Fruit fly (Drosophila melanogaster) whole organism, larva: ENCODE results near the gene CG44838.

Experiments
- noc ChIP-seq: fragments of 200-800 bp; sonication (Bioruptor generic); optimal IDR thresholded peaks from 3 replicates; lab custom pipeline; 2019; ENCODE audit warnings: missing biosample characterization, mild to moderate bottlenecking, missing genetic modification characterization, moderate library complexity

The CG44838 gene

DNA sequence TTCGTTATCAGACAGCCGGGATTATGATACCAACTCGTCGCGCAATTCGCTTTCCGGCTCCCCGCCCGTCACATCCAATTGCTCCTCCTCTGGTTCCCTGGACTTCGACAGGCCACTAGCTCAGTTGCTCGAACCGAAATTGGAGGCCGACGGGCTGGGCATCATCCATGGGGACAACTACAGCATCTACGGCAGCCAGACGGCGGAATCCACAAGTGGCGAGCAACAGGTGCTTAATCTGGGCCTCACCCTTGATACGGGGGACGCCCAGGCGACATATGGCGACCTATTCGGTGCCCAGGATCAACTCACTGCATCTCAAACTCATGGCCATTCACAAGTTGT, 30.3 kb upstream of the CG44838 start:
- TF ChIP-seq noc (tag; lab: Kevin White, UChicago) = no peak

DNA sequence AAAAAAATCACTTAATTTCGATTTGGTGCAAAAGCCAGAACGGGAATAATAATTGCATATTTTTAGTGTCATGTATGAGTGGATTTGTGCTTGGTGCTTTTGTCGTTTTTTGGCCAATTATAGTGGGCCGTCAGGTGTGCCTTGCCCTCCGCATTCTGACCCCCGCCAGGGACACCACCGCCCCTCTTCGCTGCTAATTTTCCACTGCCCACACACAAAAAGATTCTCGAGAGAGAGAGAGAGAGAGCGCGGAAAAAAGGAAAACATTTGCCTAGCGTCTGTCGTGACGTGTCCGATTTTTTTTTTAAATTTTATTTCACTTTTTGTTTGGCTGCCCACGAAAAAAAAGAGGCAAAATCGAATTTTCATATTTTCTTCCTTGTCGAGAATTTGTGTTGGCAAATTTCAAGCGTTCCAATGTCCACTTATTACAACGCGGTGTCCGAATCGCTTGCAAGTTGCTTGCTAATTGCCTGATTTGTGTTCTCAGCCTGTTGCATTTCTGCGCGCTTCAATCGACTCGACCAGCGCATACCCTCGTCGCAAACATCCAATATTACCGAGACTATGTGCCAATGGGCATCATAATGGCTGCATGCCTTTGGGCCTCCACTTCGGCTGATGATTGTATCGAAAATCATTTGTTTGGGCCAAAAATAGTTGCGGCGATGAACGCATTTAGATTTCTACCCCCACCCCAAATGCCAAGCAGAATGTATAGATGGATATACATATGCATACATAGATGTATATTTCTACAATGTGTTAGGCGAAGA, 28.8 kb upstream of the CG44838 start:
- TF ChIP-seq noc (tag; lab: Kevin White, UChicago) = no peak

DNA sequence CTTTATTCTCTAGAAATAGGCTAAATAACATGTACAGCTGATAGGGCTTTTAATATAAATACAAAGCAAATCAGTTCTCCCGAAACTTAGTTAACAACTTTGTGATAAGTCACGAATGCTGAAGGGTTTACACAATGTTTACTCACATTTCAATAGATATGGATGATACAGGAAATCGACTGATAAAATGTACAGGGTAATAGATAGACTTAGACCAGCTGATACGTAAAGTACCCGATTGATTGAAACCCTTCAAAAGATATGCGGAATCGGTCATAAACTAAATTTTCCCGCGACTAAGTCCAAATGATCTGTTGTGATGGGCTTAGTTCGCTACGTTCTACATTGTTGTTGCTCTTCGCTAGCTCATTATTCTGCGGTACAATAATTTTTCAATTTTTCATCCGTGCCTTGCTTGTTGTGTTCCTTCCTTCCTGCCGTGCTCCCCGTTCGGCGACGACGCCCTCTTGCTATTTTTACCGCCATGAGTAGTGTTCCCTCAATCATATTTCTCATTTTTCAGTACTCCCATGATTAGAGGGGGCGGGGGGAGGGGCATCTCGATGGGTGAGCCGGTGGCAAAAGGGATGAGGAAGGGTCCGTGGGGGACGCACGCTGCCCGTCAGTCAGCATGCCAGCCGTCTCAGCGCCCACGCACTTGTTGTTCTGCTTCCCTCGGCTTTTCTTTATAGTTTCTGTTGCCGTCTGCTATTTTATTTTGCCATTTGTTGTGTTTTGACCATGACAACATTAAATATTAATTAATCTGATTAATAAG, 27.9 kb upstream of the CG44838 start:
- no peak for TF ChIP-seq noc (tag; lab: Kevin White, UChicago)

DNA sequence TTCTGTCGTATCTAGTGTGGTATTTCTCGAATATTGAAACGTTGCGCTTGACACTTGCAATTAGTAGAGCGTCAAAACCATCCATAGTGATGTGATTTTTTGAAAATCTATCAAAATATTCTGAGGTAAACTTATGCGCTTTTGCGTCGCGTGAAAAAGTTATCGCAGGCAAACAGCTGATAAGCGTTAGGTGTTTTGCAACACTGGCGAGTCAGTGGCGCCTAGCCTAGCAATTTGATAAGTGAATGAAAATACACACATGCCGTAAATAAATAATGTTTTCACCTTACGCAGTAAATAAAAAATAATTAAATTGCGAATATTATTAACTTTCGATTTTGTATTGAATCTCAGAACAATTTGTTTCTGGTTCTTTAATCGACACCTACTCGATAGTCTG, 25.5 kb upstream of the CG44838 start, which contains the start of gene CG42526:
CG42526 (minus strand) TSS at position 85 of the 400 bp plus-strand sequence.
- TF ChIP-seq noc (tag; lab: Kevin White, UChicago) = no peak

DNA sequence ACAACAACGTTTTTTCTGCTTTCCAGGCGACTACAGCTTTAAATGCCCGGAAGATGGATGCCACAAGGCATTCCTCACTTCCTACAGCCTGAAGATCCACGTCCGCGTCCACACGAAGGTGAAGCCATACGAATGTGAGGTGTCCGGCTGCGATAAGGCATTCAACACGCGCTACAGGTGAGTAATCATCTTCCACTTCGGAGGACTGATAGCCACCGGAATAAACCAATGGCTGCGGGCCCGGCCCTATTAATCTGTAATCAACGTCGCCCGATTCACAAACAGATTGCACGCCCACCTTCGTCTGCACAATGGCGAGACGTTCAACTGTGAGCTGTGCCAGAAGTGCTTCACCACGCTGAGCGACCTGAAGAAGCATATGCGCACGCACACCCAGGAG, 25.0 kb upstream of the CG44838 start:
- no peak for TF ChIP-seq noc (tag; lab: Kevin White, UChicago)

DNA sequence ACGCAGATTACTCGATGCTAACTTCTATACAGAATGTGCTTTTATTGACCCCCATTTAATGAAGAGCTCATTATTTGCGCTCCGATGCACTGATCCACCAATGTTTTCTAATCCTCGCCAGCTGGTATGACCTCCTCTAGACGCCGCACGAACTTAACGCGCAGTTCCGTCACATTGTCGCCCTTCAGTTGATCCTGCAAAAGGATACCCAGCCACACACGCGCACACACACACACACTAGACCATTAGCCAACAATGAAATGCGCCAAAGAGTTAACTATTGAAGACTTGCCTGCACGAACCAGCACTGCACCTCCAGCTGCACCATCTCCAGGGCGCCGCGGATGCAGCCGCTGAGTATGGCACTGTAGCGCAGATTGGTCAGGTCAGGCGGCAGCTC, 22.0 kb upstream of the CG44838 start:
- TF ChIP-seq noc (tag; lab: Kevin White, UChicago) = no peak

DNA sequence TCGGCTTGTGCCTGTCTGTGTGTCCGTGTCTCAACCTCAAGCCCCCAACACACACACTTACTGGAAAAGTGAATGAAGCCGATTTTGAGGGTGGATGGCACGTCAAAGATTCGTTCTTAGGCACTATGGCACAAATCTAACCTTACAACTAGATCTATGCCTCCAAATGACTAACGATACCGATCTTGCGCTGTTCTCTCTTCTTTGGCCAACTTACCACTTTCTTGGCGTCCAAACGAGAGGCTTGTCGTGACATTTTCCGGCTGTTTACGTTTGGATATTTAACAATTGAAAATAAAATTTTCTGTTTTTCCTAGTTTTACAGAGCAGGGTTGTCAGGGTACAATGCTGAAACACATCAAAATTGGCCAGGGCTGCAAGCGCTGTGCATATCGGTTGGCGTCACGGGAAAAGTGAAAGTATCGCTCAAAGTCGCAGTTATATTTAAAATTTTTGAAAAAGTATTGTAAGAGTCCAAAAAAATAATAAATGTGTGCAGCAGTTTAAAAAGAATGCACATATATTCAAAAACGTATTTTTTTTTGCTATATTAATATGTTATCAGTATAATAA, 18.9 kb upstream of the CG44838 start, which contains the start of the genes Bet3 and Nf-YA:
Bet3 (minus strand) TSS at position 361 of the 573 bp plus-strand sequence.
Nf-YA (minus strand) TSS at position 361 of the 573 bp plus-strand sequence.
- TF ChIP-seq noc (tag; lab: Kevin White, UChicago) = no peak

DNA sequence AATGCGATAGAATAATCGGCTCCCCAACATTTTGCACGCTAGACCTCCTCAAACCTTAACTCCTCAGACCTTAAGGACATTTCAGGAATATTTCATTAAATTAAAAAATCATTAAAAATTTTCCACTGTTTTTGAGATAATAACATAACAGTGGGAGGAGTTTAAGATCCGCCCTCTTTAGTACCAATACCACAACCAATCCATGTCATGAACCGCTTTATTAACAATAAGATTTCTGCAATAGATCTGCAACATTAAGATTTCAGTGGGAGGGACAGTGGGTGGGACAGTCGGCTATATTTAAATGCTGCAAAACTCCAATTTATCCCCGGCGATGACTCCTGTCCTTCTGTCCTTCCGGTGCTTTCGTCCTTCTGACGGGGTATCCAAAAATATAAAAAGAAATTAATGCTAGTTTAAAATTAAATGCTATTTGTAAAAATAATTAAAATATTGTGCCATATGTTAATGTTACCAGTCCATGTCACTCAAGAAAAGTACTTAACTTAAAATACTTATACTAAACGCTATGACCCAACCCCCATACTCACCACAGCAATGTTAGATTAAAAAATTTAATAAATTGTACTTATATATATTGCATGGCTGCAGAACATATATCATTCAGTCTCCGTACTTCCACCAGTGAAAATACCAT, 18.1 kb upstream of the CG44838 start, which contains the start of gene Srg3:
Srg3 (plus strand) TSS at position 608 of the 658 bp plus-strand sequence.
- no peak for TF ChIP-seq noc (tag; lab: Kevin White, UChicago)

DNA sequence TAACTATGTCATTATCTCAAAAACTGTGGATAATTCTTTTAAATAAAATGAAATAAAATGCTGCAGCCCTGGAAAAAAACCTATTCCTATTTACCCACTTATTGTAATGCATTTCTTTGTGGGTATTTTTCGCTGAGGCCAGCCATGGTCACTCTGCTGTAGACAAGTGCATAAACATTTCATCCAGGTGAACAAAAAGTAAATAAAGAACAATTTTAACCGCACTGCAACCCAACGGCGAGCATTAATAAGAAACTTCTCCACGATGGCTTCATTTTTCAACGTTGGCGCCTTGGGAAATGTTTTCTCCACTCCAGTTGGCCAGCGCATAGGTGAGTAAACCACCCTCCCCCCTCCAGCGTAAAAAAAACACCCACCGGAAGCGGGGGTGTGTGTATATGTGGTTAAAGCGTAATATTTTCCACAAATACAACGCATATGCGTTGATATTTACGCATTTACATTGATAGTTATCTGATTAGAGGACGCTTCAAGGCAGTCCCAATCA, 14.1 kb upstream of the CG44838 start, which contains the start of gene CG3529:
CG3529 (plus strand) TSS at position 134 of the 508 bp plus-strand sequence.
- peak; percentile 11 for TF ChIP-seq noc (tag; lab: Kevin White, UChicago)

DNA sequence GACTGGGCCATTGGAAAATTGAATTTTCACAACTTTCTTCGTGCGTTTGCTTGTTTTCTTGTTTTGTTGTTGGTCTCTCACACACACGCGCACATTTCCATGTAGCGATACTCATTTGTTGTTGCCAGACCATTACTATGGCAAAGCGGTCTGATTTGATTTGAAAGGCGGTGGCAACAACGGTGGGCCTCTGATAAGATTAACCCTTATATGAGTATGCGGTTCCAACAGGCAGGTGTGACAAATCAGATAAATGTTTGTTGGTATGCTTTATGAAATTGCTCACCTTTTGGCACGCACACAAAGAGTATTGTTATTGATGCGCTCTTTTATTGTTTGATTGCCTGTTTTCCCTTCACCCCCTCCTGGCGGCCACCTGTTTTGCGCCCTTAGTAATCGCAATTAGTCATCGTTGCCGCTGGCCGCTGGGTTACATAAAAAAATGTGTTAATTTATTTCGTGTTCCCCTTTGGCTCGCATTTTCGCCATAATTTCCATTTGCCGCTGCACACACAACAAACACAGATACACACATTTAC, 13.5 kb upstream of the CG44838 start:
- peak; percentile 64 for TF ChIP-seq noc (tag; lab: Kevin White, UChicago)

DNA sequence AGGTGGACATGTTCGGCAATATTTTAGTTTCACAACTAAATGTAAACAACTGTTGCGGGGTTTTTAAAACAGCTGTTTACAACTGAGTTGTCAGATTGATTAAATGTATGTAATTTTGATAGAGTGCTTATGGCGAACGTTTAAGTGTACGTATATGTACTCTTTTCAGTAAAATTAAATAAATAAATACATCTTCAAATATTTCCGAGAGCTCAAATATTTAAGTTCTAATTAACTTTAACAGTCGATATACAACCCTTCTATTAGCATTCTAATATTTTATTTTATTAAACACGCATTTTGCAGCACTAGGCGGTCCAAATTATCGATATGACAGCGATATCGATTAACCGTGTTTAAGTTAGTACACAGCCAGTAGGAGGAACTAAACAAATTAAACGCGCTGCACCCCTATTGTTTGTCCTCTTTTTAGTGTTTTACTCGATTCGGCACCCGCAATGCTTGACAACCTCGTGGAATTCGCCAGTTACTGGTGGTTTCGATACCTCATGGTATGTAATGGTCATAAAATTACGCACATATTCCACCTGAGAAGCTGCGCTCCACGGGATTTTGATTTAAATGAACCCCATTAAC, 9.2 kb upstream of the CG44838 start, which contains the start of the genes CG3448 and ghi:
CG3448 (minus strand) TSS at position 51 of the 597 bp plus-strand sequence.
ghi (plus strand) TSS at position 355 of the 597 bp plus-strand sequence.
- peak; percentile 56 for TF ChIP-seq noc (tag; lab: Kevin White, UChicago)

DNA sequence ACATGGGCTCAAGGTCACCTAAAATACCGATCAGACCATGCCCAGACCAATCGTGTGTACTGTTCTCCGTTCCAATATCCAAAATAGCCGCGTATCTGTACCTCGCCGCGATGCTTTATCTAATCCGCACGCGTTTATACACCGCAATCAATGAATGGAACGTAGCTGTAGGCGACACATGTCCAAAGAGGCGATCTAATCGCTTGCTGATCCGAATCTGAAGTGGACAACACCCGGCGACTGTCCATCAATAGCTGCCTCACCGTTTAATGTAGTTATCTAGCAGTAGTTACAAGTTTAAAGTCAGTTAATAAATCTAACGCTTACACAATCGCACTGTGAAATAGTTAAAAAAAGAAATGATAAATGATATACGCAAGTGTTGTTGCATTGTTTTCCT, 8.4 kb upstream of the CG44838 start:
- TF ChIP-seq noc (tag; lab: Kevin White, UChicago) = no peak

DNA sequence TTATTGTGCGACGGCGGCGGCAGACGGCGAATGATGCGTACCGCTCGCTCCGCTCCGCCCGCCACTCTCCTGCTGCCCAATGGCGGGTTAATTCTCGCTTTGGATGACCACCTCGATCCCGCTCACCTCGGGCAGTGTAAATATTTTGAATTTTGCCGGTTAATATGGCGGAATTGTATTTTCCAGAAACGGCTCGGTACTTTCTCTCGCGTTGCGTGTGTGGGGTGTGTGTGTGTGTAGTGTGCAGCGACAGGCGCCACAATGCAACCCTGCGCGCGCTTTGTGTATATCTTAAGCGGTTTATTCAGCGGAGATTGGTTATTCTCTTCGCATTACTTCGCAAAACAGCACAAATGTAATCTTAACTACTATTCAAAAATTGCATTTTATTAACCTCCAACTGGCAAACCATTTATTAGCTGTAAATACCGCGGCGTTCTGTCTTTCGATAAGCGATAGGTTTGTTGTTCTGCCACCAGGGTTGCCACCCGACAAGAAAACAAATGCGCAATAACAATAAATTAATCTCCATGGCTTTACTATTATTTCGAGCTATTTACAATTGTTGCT, 4.9 kb upstream of the CG44838 start, which contains the start of the genes phol and CG3552:
phol (minus strand) TSS at position 463 of the 570 bp plus-strand sequence.
CG3552 (plus strand) TSS at position 500 of the 570 bp plus-strand sequence.
- TF ChIP-seq noc (tag; lab: Kevin White, UChicago) = no peak

DNA sequence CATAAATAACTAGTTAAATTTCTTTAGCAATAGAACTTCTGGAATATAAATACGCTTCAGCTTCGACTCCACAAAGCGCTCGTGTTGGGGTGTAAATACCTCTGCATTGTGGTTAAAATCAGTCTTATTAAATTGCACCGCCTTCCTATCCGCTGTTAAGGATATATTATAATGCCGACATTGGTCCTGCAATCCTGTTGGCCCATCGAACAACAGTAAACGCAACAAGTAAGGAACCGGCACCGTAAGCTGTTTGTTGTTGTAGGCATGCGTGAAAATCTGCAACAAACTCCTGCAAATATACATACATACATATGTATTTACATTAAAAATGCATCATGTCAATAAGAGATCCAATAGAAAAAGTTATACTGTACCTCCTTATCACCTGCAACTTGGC, 4.5 kb upstream of the CG44838 start:
- no peak for TF ChIP-seq noc (tag; lab: Kevin White, UChicago)
